Fruit fly (Drosophila melanogaster) Kc167 (cell line): Measurements from ENCODE around the gene CG6966.

Source experiments
- Myc ChIP-seq: fragments of >200 bp; optimal IDR thresholded peaks from 2 replicates; lab custom pipeline; 2017; ENCODE audit warnings: missing external identifiers
- Sin3A ChIP-seq: fragments of >200 bp; optimal IDR thresholded peaks from 2 replicates; lab custom pipeline; 2018; ENCODE audit warnings: missing external identifiers
- insv ChIP-seq: fragments of >200 bp; optimal IDR thresholded peaks from 3 replicates; lab custom pipeline; 2018; ENCODE audit warnings: missing external identifiers
- psq ChIP-seq: fragments of >200 bp; optimal IDR thresholded peaks from 2 replicates; lab custom pipeline; 2017; ENCODE audit warnings: missing external identifiers
- ttk ChIP-seq: sonication (Bioruptor generic); optimal IDR thresholded peaks from 2 replicates; lab custom pipeline; 2017; ENCODE audit warnings: missing external identifiers

DNA sequence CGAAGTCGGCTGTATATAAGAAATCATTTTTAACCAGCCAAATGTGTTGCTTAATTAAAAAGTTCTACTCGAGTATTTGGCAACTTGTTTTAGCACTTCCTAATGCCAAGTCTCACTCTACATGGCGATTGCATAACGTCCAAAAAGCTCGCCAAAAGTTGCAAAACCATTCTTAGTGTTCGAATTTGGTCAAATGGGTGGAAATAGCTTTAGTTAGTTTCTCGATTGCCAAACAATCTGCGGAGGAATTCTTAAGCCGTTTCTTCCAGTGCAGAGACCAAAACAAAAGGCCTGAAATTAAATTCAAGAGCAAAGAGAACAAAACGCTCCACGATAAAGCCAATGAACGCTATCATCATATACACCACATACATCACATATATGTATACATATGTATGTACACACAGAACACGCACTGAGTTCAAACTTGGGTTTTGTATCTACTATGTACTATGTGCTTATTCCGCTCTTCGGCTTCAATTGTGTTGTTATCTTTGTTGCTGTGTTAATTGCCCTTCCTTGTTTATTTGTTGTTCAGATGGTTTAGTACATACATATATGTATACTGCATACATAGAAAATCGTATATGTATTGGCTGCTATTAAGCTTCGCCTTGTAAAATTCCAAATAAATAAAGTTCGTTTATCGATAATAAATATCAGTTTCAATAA, 6.0 kb downstream of the CG6966 start:
- TF ChIP-seq Myc (lab: Kevin White, UChicago): no peak
- TF ChIP-seq insv (lab: Kevin White, UChicago): no peak
- TF ChIP-seq psq (lab: Kevin White, UChicago): no peak
- no peak for TF ChIP-seq ttk (lab: Kevin White, UChicago)
- no peak for TF ChIP-seq Sin3A
